Fruit fly (Drosophila melanogaster) whole organism, wandering third instar larva: ENCODE results near the gene pic.

Experiments used
- Abd-B ChIP-seq: fragments of >200 bp; optimal IDR thresholded peaks from 2 replicates; lab custom pipeline; 2017; ENCODE audit warnings: missing biosample characterization, missing genetic modification characterization
- CG32264 ChIP-seq: fragments of 200-800 bp; sonication (Bioruptor generic); optimal IDR thresholded peaks from 2 replicates; lab custom pipeline; 2016; ENCODE audit warnings: missing biosample characterization, missing genetic modification characterization
- CG9705 ChIP-seq: fragments of 200-800 bp; sonication (Bioruptor generic); optimal IDR thresholded peaks from 2 replicates; lab custom pipeline; 2018; ENCODE audit warnings: missing biosample characterization, mild to moderate bottlenecking, missing genetic modification characterization
- CrebA ChIP-seq: fragments of 200-800 bp; sonication (Bioruptor generic); optimal IDR thresholded peaks from 2 replicates; lab custom pipeline; 2016; ENCODE audit warnings: missing biosample characterization, mild to moderate bottlenecking, missing genetic modification characterization, borderline replicate concordance
- Dfd ChIP-seq: fragments of >200 bp; optimal IDR thresholded peaks from 2 replicates; lab custom pipeline; 2017; ENCODE audit warnings: missing biosample characterization, missing genetic modification characterization
- Dif ChIP-seq: fragments of 200-275, 200-300 bp; sonication (Bioruptor generic); optimal IDR thresholded peaks from 2 replicates; lab custom pipeline; 2018; ENCODE audit warnings: missing biosample characterization, missing genetic modification characterization; ENCODE audit not compliant: partially characterized antibody
- GATAd ChIP-seq: sonication (Bioruptor generic); optimal IDR thresholded peaks from 2 replicates; lab custom pipeline; 2016; ENCODE audit warnings: missing biosample characterization, missing genetic modification characterization
- HLH106 ChIP-seq: fragments of 200-800 bp; optimal IDR thresholded peaks from 3 replicates; lab custom pipeline; 2019; ENCODE audit warnings: missing biosample characterization, mild to moderate bottlenecking, missing genetic modification characterization, moderate library complexity
- Hnf4 ChIP-seq: fragments of 200-800 bp; sonication (Bioruptor generic); optimal IDR thresholded peaks from 2 replicates; lab custom pipeline; 2016; ENCODE audit warnings: missing biosample characterization, mild to moderate bottlenecking, missing genetic modification characterization
- Hr78 ChIP-seq: fragments of >200 bp; optimal IDR thresholded peaks from 2 replicates; lab custom pipeline; 2017; ENCODE audit warnings: missing biosample characterization, missing genetic modification characterization
- Hr83 ChIP-seq: fragments of 200-300 bp; sonication (Bioruptor generic); optimal IDR thresholded peaks from 2 replicates; lab custom pipeline; 2016; ENCODE audit warnings: missing biosample characterization, mild to moderate bottlenecking, missing genetic modification characterization, moderate library complexity; ENCODE audit not compliant: poor library complexity, severe bottlenecking
- Jra ChIP-seq: sonication (Bioruptor generic); optimal IDR thresholded peaks from 2 replicates; lab custom pipeline; 2016; ENCODE audit warnings: missing biosample characterization, missing genetic modification characterization
- Mio ChIP-seq: sonication (Bioruptor generic); optimal IDR thresholded peaks from 2 replicates; lab custom pipeline; 2016; ENCODE audit warnings: missing biosample characterization, missing genetic modification characterization
- N ChIP-seq: fragments of >200 bp; optimal IDR thresholded peaks from 2 replicates; lab custom pipeline; 2018; ENCODE audit warnings: missing biosample characterization, missing external identifiers, missing genetic modification characterization
- OdsH ChIP-seq: fragments of 200-800 bp; sonication (Bioruptor generic); optimal IDR thresholded peaks from 2 replicates; lab custom pipeline; 2016; ENCODE audit warnings: missing biosample characterization, mild to moderate bottlenecking, missing genetic modification characterization
- Rel ChIP-seq, 2 experiments: fragments of 200-800 bp; sonication (Bioruptor generic) in 1 of 2; optimal IDR thresholded peaks; 2 replicates in 1 of 2; 3 replicates in 1 of 2; lab custom pipeline; 2016 to 2019; ENCODE audit warnings: mild to moderate bottlenecking in 2 of 2, missing biosample characterization in 2 of 2, missing genetic modification characterization in 2 of 2, moderate library complexity in 1 of 2
- Sp1 ChIP-seq: fragments of 200-800 bp; sonication (Bioruptor generic); optimal IDR thresholded peaks from 3 replicates; lab custom pipeline; 2019; ENCODE audit warnings: missing biosample characterization, mild to moderate bottlenecking, missing genetic modification characterization, moderate library complexity
- br ChIP-seq: fragments of 200-800 bp; sonication (Bioruptor generic); optimal IDR thresholded peaks from 2 replicates; lab custom pipeline; 2016; ENCODE audit warnings: missing biosample characterization, missing genetic modification characterization
- brk ChIP-seq: fragments of 200-800 bp; sonication (Bioruptor generic); optimal IDR thresholded peaks from 2 replicates; lab custom pipeline; 2016; ENCODE audit warnings: missing biosample characterization, mild to moderate bottlenecking, missing genetic modification characterization
- dl ChIP-seq, 2 experiments: fragments of 175-275, 200-275 bp in 1 of 2; fragments of 200-275 bp in 1 of 2; sonication (Bioruptor generic); optimal IDR thresholded peaks; lab custom pipeline; 2018; ENCODE audit warnings: mild to moderate bottlenecking in 2 of 2, missing biosample characterization in 2 of 2, missing genetic modification characterization in 2 of 2, moderate library complexity in 2 of 2; ENCODE audit not compliant: partially characterized antibody in 2 of 2, insufficient read depth in 1 of 2
- dmrt93B ChIP-seq: fragments of 200-800 bp; sonication (Bioruptor generic); optimal IDR thresholded peaks from 2 replicates; lab custom pipeline; 2018; ENCODE audit warnings: missing biosample characterization, mild to moderate bottlenecking, missing genetic modification characterization
- dsf ChIP-seq: sonication (Bioruptor generic); optimal IDR thresholded peaks from 2 replicates; lab custom pipeline; 2016; ENCODE audit warnings: missing biosample characterization, missing genetic modification characterization, borderline replicate concordance
- ey ChIP-seq: fragments of 200-800 bp; sonication (Bioruptor generic); optimal IDR thresholded peaks from 2 replicates; lab custom pipeline; 2016; ENCODE audit warnings: missing biosample characterization, missing genetic modification characterization
- foxo ChIP-seq, 2 experiments: fragments of 200-800 bp; sonication (Bioruptor generic); optimal IDR thresholded peaks; 2 replicates in 1 of 2; 3 replicates in 1 of 2; lab custom pipeline; 2016 to 2017; ENCODE audit warnings: missing biosample characterization in 2 of 2, missing genetic modification characterization in 2 of 2
- h ChIP-seq: fragments of 200-800 bp; sonication (Bioruptor generic); optimal IDR thresholded peaks from 3 replicates; lab custom pipeline; 2016; ENCODE audit warnings: missing biosample characterization, mild to moderate bottlenecking, missing genetic modification characterization
- jim ChIP-seq: fragments of 175-275, 200-325 bp; sonication (Bioruptor generic); optimal IDR thresholded peaks from 2 replicates; lab custom pipeline; 2016; ENCODE audit warnings: missing biosample characterization, mild to moderate bottlenecking, missing genetic modification characterization
- lola ChIP-seq: fragments of >200 bp; optimal IDR thresholded peaks from 2 replicates; lab custom pipeline; 2017; ENCODE audit warnings: missing biosample characterization, missing genetic modification characterization
- pan ChIP-seq: fragments of >200 bp; optimal IDR thresholded peaks from 2 replicates; lab custom pipeline; 2017
- psq ChIP-seq: fragments of 200-800 bp; sonication (Bioruptor generic); optimal IDR thresholded peaks from 3 replicates; lab custom pipeline; 2017; ENCODE audit warnings: missing biosample characterization, mild to moderate bottlenecking, missing genetic modification characterization, moderate library complexity
- rgr ChIP-seq: fragments of 200-800 bp; sonication (Bioruptor generic); optimal IDR thresholded peaks from 3 replicates; lab custom pipeline; 2016; ENCODE audit warnings: missing biosample characterization, mild to moderate bottlenecking, missing genetic modification characterization
- sage ChIP-seq: fragments of 200-800 bp; sonication (Bioruptor generic); optimal IDR thresholded peaks from 2 replicates; lab custom pipeline; 2016; ENCODE audit warnings: missing biosample characterization, mild to moderate bottlenecking, missing genetic modification characterization
- sv ChIP-seq: fragments of 200-800 bp; sonication (Bioruptor generic); optimal IDR thresholded peaks from 3 replicates; lab custom pipeline; 2016; ENCODE audit warnings: missing biosample characterization, missing genetic modification characterization
- tai ChIP-seq: sonication (Bioruptor generic); optimal IDR thresholded peaks from 2 replicates; lab custom pipeline; 2016; ENCODE audit warnings: missing biosample characterization, missing genetic modification characterization
- usp ChIP-seq: fragments of >200 bp; optimal IDR thresholded peaks from 2 replicates; lab custom pipeline; 2017; ENCODE audit warnings: missing biosample characterization, missing genetic modification characterization

The pic gene

DNA sequence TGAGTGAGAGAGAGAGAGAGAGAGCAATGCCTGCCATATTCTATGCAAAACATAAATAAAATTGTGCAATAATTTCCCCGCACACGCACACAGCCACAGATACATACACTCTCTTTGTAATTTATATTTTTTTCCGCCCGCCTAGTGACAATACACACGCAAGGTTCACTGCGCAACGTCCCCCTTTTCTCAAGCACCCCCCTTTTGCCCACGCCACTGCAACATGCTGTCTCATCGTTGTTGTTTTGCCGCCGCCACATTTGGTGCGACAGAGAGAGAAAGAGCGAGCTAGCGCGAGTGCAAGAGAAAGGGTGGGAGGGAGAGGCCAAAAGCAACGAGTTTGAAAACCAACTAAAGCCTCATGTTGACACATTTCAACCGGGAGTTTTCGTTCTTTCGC lies 39.7 kb upstream of the pic start (continued):
- TF ChIP-seq foxo (GFP tag; optimal IDR thresholded peaks at IDR 0.05; lab: Kevin White, UChicago) (peak; percentile 64 to 83), Abd-B (GFP tag; lab: Kevin White, UChicago) (no peak), Jra (GFP tag; lab: Kevin White, UChicago) (peak; percentile 49), OdsH (peak; percentile 64), ey (GFP tag; lab: Kevin White, UChicago) (peak; percentile 82), usp (GFP tag; lab: Kevin White, UChicago) (no peak), pan (lab: Kevin White, UChicago) (no peak), rgr (peak; percentile 80)

DNA sequence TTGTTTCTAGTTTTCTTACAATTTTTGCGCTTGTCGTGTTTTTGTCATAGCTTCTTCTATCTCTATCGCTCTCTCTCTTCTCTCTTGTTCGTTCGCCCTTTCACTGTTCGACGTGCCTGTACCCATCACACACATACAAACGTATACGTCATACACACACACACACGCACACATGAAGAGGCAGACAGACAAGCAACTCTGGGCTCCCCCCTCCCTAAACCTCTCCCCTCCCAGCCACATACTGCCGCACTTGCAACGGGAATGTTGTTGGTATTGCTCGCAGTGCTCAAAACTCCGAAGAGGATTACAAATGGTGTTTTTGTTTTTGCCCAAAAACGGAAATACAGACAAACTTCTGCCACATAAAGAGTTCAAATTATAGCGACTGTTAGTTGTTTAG lies 39.1 kb upstream of the pic start:
- peak in 1 of 2 experiments; percentile 7 for TF ChIP-seq dl (GFP tag; optimal IDR thresholded peaks at IDR 0.05; lab: Kevin White, UChicago; ENCODE audit: insufficient read depth in 1 of 2, partially characterized antibody in 2 of 2)
- TF ChIP-seq OdsH, result no peak
- TF ChIP-seq psq (GFP tag; lab: Kevin White, UChicago), result peak; percentile 34
- TF ChIP-seq Hr83 (GFP tag; lab: Kevin White, UChicago), result peak; percentile 21

DNA sequence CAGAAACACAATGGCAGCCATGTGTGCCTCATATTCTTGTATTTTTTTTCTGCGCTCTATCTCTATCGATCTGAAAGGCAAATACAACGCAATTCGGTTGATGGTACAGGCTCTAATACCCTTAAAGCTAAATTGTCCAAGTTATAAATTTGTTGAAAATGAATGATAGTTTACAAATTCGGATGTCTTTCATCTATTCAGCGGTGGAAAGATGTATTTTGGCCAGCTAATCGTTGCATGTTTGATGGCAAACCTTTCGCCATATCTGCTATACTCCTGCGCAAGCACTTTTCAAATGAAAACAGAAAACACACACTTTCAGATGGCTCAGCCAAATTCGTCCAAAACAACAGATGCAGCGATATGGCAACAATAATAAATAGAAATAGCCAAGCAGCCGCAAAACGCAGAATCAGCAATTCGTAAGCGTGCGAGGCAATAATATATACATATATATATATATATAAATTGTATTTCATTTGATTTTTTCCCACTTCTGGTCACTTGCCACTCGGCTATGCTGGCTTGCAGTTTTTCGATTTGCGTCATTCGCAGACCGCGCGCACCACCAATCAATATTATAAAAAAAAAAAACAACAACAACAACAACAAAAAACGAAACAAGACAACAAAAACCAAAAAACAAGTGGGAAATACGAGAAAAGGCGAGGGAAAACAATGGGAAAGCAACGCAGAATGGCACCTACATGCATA lies 37.7 kb upstream of the pic start:
- TF ChIP-seq dl (GFP tag; optimal IDR thresholded peaks at IDR 0.05; lab: Kevin White, UChicago; ENCODE audit: insufficient read depth in 1 of 2, partially characterized antibody in 2 of 2), result no peak
- no peak for TF ChIP-seq tai (GFP tag; lab: Kevin White, UChicago)
- no peak for TF ChIP-seq CG9705 (GFP tag; lab: Kevin White, UChicago)
- TF ChIP-seq brk (GFP tag; lab: Kevin White, UChicago), result no peak
- no peak for TF ChIP-seq Sp1 (GFP tag; lab: Kevin White, UChicago)
- TF ChIP-seq, all 38 proteins: peak for 0

DNA sequence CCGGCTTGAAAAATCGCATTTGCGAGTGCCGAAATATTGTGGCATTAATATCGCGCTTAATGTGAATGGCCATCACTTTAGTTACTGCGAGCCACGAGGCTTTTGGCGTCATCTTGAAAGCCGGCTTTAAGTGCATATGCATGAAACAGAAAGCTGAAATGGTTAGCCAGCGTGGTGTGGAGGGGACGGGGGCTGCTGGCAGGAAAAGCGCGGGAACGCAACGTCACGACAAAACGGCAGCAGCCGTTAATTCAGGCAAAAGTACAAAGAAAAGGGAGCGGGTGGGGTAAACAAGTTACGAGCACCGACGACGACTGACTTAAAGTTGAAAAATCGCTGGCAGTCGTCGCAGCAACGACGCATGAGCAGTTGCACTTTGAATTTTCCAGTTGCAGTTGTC lies 36.6 kb upstream of the pic start:
- TF ChIP-seq Hnf4 (GFP tag; lab: Kevin White, UChicago), result no peak
- no peak for TF ChIP-seq Jra (GFP tag; lab: Kevin White, UChicago)
- TF ChIP-seq sv (GFP tag; lab: Kevin White, UChicago), result no peak
- no peak for TF ChIP-seq ey (GFP tag; lab: Kevin White, UChicago)
- TF ChIP-seq Hr83 (GFP tag; lab: Kevin White, UChicago), result no peak

DNA sequence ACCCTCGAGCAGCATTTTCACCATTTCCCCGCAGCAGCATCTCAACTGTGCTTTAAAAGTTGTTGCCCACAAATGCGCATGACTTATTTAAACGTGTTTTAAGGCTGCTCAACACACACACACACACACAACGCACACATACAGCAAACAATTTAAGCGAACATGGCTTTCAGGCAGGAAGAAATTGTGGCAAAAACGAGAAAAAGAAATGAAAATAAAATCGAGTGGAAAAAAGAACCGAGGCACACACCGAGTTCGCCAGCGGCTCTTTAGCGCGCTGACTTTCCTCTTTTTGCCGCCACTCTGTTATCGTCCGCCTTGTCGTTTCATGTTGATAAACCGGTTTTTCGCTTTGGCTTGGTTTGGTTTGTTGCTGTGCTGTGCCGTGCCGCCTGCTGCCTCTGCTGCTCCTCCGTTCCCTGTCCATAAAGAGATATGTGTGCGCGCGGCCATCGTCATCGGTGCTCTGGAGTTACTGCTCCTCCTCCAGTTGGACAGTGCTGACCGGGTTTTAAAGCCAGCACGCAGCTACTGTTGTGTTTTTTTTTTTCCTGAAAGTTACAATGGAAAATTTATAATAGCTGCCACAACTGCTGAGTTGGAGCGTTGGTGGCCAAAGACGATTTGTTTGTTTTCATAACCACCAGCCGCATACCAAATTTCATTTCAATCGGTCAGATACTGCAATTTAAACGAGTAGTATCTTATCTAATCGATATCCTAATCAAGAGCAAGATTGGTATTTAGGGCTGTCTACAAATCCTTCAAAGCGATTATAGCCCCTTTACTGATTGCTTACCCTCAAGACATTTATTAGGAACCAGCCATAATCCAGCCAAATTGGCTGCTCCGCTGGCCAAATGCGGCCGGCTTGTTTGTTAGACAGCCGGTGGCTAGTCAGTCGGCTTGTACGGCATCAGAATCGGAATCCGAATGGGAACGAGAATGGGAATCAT lies 36.0 kb upstream of the pic start:
- TF ChIP-seq Hr78 (GFP tag; lab: Kevin White, UChicago) (no peak), dsf (GFP tag; lab: Kevin White, UChicago) (no peak), CG9705 (GFP tag; lab: Kevin White, UChicago) (no peak), tai (GFP tag; lab: Kevin White, UChicago) (peak; percentile 9), Hnf4 (GFP tag; lab: Kevin White, UChicago) (peak; percentile 16), Jra (GFP tag; lab: Kevin White, UChicago) (peak; percentile 25), Mio (no peak), Sp1 (GFP tag; lab: Kevin White, UChicago) (no peak), Abd-B (GFP tag; lab: Kevin White, UChicago) (no peak), h (GFP tag; lab: Kevin White, UChicago) (peak; percentile 42), sage (GFP tag; lab: Kevin White, UChicago) (peak; percentile 46), Rel (GFP tag; optimal IDR thresholded peaks at IDR 0.05; lab: Kevin White, UChicago) (peak; percentile 87), Rel (tag; optimal IDR thresholded peaks at IDR 0.05; lab: Kevin White, UChicago) (peak; percentile 73), usp (GFP tag; lab: Kevin White, UChicago) (no peak), rgr (no peak), sv (GFP tag; lab: Kevin White, UChicago) (no peak), Hr83 (GFP tag; lab: Kevin White, UChicago) (peak; percentile 65), HLH106 (peak; percentile 4), N (no peak), br (GFP tag; lab: Kevin White, UChicago) (peak; percentile 36), foxo (GFP tag; optimal IDR thresholded peaks at IDR 0.05; lab: Kevin White, UChicago) (peak; percentile 22 to 72), Dfd (no peak), psq (GFP tag; lab: Kevin White, UChicago) (peak; percentile 69), jim (GFP tag; lab: Kevin White, UChicago) (peak; percentile 21), brk (GFP tag; lab: Kevin White, UChicago) (peak; percentile 56), lola (no peak), dmrt93B (no peak), GATAd (GFP tag; lab: Kevin White, UChicago) (no peak), dl (GFP tag; optimal IDR thresholded peaks at IDR 0.05; lab: Kevin White, UChicago; ENCODE audit: insufficient read depth in 1 of 2, partially characterized antibody in 2 of 2) (peak; percentile 60 to 71), Dif (GFP tag; lab: Kevin White, UChicago) (peak; percentile 68), CrebA (GFP tag; lab: Kevin White, UChicago) (no peak), OdsH (peak; percentile 11), pan (lab: Kevin White, UChicago) (no peak), CG32264 (peak; percentile 9)
